Fruit fly (Drosophila melanogaster) whole organism, prepupa: ENCODE measurements around the gene Kcmf1.

ENCODE experiments used
- CG10669 ChIP-seq: fragments of 200-800 bp; sonication (Bioruptor generic); optimal IDR thresholded peaks from 3 replicates; lab custom pipeline; 2018; ENCODE audit warnings: missing biosample characterization, mild to moderate bottlenecking, missing genetic modification characterization, moderate library complexity
- CG15336 ChIP-seq: fragments of 200-800 bp; sonication (Bioruptor generic); IDR thresholded peaks from 2 replicates; pipeline ENCODE4 v1.3.6; 2022; ENCODE audit warnings: missing biosample characterization, missing genetic modification characterization
- CG8632 ChIP-seq: fragments of 200-800 bp; sonication (Bioruptor generic); optimal IDR thresholded peaks from 3 replicates; lab custom pipeline; 2016; ENCODE audit warnings: missing biosample characterization, missing genetic modification characterization
- Ets21C ChIP-seq: fragments of 200-800 bp; sonication (Bioruptor generic); optimal IDR thresholded peaks from 3 replicates; lab custom pipeline; 2016; ENCODE audit warnings: missing biosample characterization, missing genetic modification characterization
- OdsH ChIP-seq: fragments of 200-800 bp; sonication (Bioruptor generic); optimal IDR thresholded peaks from 3 replicates; lab custom pipeline; 2016; ENCODE audit warnings: missing biosample characterization, missing genetic modification characterization
- acj6 ChIP-seq: fragments of 200-800 bp; sonication (Bioruptor generic); optimal IDR thresholded peaks from 3 replicates; lab custom pipeline; 2016; ENCODE audit warnings: missing biosample characterization, missing genetic modification characterization
- fd59A ChIP-seq: fragments of 200-800 bp; sonication (Bioruptor generic); optimal IDR thresholded peaks from 2 replicates; lab custom pipeline; 2017; ENCODE audit warnings: missing biosample characterization, mild to moderate bottlenecking, missing genetic modification characterization, missing genetic modification reagents
- fd85E ChIP-seq: fragments of 200-800 bp; sonication (Bioruptor generic); optimal IDR thresholded peaks from 3 replicates; lab custom pipeline; 2016; ENCODE audit warnings: missing biosample characterization, missing genetic modification characterization
- spab ChIP-seq: fragments of 200-800 bp; sonication (Bioruptor generic); optimal IDR thresholded peaks from 2 replicates; lab custom pipeline; 2017; ENCODE audit warnings: missing biosample characterization, mild to moderate bottlenecking, missing genetic modification characterization, missing genetic modification reagents
- vri ChIP-seq: fragments of 200-800 bp; sonication (Bioruptor generic); optimal IDR thresholded peaks from 3 replicates; lab custom pipeline; 2016; ENCODE audit warnings: missing biosample characterization, mild to moderate bottlenecking, missing genetic modification characterization

DNA sequence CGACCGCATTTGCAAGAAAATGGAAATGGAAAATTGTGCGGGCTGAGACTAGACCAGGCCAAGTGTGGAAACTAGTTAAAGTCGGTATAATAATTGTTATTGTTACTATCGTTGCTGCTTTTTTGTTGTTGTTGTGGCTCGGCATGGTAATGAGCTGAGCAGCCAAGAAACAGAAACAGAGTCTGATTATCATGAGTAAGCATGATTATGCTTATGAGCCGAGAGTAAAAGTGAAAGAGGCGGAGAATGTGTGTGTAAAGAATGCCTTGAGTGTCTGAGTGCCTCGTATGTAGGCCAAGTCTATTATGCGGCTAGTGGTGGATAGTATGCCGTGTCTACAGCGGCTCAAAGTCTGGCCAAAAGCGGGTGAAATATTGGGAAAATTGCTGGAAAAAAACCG is 44.0 kb downstream of the Kcmf1 start:
- TF ChIP-seq CG15336 (GFP tag; lab: Robert Waterston, UW) (no peak), fd59A (no peak), CG10669 (GFP tag; lab: Kevin White, UChicago) (no peak), spab (GFP tag; lab: Kevin White, UChicago) (no peak), OdsH (GFP tag; lab: Kevin White, UChicago) (no peak), Ets21C (GFP tag; lab: Kevin White, UChicago) (no peak), acj6 (GFP tag; lab: Kevin White, UChicago) (no peak), fd85E (no peak), CG8632 (GFP tag; lab: Kevin White, UChicago) (no peak), vri (no peak)
